Fruit fly (Drosophila melanogaster): Measurements from ENCODE around the gene sc.

The sc gene

DNA sequence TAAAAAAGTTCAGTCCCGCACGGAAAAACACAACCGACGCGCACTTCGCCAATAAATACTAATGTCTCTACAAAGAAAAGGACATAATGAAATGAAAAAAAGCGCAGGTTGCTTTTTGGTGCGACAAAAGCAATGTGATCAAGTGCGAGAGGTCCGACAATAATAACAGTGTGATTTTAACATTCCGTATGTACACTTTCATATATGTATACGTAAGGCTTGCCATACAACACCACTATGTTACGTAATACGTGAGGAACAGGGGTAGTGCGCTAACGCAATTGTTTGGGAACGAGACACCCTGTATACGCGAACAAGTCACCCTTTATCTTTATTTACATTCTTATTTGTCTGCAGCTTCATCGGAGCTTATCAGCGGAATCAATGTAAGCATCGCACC lies 32.3 kb downstream of the sc start:
- no peak for TF ChIP-seq psq (optimal IDR thresholded peaks at IDR 0.05)

- TF ChIP-seq EcR (GFP tag; optimal IDR thresholded peaks at IDR 0.05) (no peak), CG8478 (optimal IDR thresholded peaks at IDR 0.05) (no peak), Dll (optimal IDR thresholded peaks at IDR 0.05) (no peak), pan (optimal IDR thresholded peaks at IDR 0.05) (no peak), psq (optimal IDR thresholded peaks at IDR 0.05) (no peak), usp (GFP tag; optimal IDR thresholded peaks at IDR 0.05) (no peak)
Observed at dm6 chrX:437404-437803, 41.5 kb downstream of the sc start, which contains the start of gene Pgcl. Gene Pgcl (minus strand): TSS chrX:437448.

DNA sequence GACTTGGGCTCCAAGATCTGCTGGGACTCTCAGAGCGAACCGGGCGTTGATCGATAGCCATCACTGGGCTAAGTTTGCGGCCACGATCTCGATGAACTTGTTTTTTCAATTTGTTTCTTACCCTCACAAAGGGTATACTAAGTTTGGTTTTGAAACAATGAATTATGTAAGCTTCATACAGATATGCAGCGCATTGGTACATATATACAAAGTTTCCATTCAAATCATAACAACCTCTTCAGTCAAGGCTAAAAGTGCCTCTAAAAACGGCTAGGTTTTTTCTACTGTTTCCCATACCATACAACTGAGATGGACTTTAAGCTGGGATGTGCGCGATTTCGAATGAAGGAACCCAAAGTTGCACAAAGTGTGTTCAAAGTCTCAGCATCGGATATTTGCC lies 45.4 kb downstream of the sc start:
- TF ChIP-seq EcR (GFP tag; optimal IDR thresholded peaks at IDR 0.05) (no peak), psq (optimal IDR thresholded peaks at IDR 0.05) (no peak), pan (optimal IDR thresholded peaks at IDR 0.05) (no peak), usp (GFP tag; optimal IDR thresholded peaks at IDR 0.05) (no peak), Dll (optimal IDR thresholded peaks at IDR 0.05) (no peak), CG8478 (optimal IDR thresholded peaks at IDR 0.05) (no peak)

- TF ChIP-seq psq (optimal IDR thresholded peaks at IDR 0.05) (no peak), EcR (GFP tag; optimal IDR thresholded peaks at IDR 0.05) (no peak), usp (GFP tag; optimal IDR thresholded peaks at IDR 0.05) (no peak), pan (optimal IDR thresholded peaks at IDR 0.05) (no peak), Dll (optimal IDR thresholded peaks at IDR 0.05) (no peak)
Observed at dm6 chrX:443981-444550, 48.2 kb downstream of the sc start.

DNA sequence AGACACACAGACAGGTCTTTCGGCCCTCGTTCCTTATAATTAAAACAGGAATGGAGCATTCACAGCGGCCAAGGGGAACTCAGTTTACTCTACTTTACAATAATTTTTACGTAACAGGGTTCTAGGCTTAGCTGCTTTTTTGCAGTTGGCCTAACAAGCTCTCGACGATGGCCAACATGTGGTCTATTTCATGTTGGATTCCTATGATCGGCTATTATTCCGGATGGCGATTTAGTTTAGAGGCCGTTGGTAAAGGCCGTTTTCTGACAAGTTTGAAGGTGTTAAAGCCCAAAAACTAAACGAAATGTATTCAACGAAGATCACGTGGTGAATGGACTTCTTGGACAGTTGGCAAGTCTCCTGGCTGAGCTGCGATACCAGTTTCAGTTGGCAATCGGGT lies 50.1 kb downstream of the sc start:
- TF ChIP-seq usp (GFP tag; optimal IDR thresholded peaks at IDR 0.05) (no peak), CG8478 (optimal IDR thresholded peaks at IDR 0.05) (no peak), pan (optimal IDR thresholded peaks at IDR 0.05) (no peak), Dll (optimal IDR thresholded peaks at IDR 0.05) (no peak), EcR (GFP tag; optimal IDR thresholded peaks at IDR 0.05) (no peak), psq (optimal IDR thresholded peaks at IDR 0.05) (no peak)
